Fruit fly (Drosophila melanogaster): ENCODE measurements around the gene CG44153.

Gene CG44153

DNA sequence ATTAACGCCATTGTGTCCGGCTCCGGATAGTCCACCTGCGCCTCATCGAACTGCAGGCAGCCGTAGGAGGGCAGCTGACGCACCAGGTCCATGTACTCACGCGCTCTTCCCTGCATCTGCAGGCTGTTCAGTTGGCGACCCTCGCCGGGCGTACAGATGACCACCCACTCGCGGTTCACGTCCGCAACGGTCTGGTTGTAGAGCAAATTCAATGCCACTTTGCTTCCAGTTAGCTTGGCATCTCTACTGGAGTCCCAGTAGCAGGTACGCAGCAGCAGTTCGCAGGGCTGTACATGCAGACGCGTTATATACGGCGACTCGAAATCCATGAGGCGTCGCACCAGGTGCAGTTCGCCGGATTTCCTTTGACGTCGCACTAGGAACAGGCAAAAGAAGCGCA is 25.9 kb upstream of the CG44153 start:
- no peak for TF ChIP-seq Myc (optimal IDR thresholded peaks at IDR 0.05)
- peak; percentile 87 for TF ChIP-seq ttk (optimal IDR thresholded peaks at IDR 0.05)
- no peak for TF ChIP-seq psq (optimal IDR thresholded peaks at IDR 0.05)
- TF ChIP-seq Sin3A (optimal IDR thresholded peaks at IDR 0.05), result no peak

DNA sequence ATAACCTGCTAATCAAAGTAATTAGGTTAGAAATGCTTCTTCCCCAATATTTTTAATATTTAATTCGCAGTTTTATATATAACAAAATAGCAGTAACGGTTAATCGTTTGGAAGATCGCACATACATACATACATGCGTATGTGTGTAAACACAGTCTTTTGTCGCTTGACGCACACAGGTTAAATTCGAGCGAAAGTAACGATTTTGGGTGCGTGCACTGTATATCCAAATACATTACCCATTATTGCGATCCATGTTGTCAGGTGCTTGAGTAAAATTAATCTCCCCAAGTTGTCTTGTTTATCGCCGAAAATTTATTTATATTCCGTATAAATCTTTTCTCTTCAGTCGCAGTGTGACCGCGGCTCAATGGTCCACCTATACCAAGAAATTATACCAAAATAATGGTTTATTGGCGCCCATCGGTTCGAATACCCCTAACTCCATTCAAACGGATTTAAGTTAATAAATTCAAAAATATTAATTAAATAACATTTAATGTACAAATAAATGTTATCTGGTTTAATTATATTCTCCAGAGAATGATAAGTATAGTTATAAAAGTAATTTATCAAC is 24.0 kb upstream of the CG44153 start, which contains the start of gene CG34159:
Gene CG34159 (minus strand): TSS at position 385 of the 577 bp plus-strand sequence.
- no peak for TF ChIP-seq insv (optimal IDR thresholded peaks at IDR 0.05)
- no peak for TF ChIP-seq psq (optimal IDR thresholded peaks at IDR 0.05)
- no peak for TF ChIP-seq Myc (optimal IDR thresholded peaks at IDR 0.05)
- no peak for TF ChIP-seq h (optimal IDR thresholded peaks at IDR 0.05)
- no peak for TF ChIP-seq ttk (optimal IDR thresholded peaks at IDR 0.05)
- no peak for TF ChIP-seq Sin3A (optimal IDR thresholded peaks at IDR 0.05)

DNA sequence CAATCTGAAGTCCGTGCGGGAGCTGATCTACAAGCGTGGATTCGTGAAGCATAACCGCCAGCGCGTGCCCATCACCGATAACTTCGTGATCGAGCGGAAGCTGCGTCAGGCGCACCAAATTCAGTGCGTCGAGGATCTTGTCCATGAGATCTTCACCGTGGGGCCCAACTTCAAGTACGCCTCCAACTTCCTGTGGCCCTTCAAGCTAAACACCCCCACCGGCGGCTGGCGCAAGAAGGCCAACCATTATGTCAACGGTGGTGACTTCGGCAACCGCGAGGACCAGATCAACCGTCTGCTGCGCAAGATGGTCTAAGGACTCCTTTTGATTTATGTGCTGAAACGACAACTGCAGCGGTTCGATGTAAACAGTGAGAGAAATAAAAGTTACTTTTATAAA is 21.7 kb upstream of the CG44153 start:
- TF ChIP-seq ttk (optimal IDR thresholded peaks at IDR 0.05) (no peak), psq (optimal IDR thresholded peaks at IDR 0.05) (no peak), h (optimal IDR thresholded peaks at IDR 0.05) (no peak), Myc (optimal IDR thresholded peaks at IDR 0.05) (no peak), Sin3A (optimal IDR thresholded peaks at IDR 0.05) (no peak), insv (optimal IDR thresholded peaks at IDR 0.05) (no peak)

DNA sequence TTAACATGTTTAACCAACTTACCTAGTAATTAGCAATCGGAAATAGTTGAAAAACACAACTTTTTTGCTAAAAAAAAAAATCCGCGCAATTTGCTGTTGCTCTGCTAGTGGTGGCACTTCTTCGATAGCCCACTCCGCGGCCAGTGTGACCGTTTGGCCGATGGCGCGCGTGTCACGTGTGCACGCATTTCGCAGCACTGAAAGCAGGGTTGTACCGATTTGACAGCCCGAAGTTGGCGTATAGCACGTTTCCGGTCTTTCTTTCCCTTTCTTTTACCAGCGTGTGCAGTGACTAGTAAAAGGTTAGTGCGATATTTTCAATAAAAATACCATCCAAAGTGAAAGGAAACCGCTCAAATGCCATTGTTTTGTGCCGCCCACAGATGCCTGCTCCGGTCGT is 20.8 kb upstream of the CG44153 start, which contains the start of the genes Ripalpha and RpL7:
Gene Ripalpha (minus strand): TSS at position 128 of the 400 bp plus-strand sequence.
Gene RpL7 (plus strand): TSS at position 158 of the 400 bp plus-strand sequence.
- no peak for TF ChIP-seq Myc (optimal IDR thresholded peaks at IDR 0.05)
- no peak for TF ChIP-seq h (optimal IDR thresholded peaks at IDR 0.05)
- TF ChIP-seq ttk (optimal IDR thresholded peaks at IDR 0.05), result no peak
- TF ChIP-seq psq (optimal IDR thresholded peaks at IDR 0.05), result no peak
- TF ChIP-seq insv (optimal IDR thresholded peaks at IDR 0.05), result no peak
- TF ChIP-seq Sin3A (optimal IDR thresholded peaks at IDR 0.05), result no peak

DNA sequence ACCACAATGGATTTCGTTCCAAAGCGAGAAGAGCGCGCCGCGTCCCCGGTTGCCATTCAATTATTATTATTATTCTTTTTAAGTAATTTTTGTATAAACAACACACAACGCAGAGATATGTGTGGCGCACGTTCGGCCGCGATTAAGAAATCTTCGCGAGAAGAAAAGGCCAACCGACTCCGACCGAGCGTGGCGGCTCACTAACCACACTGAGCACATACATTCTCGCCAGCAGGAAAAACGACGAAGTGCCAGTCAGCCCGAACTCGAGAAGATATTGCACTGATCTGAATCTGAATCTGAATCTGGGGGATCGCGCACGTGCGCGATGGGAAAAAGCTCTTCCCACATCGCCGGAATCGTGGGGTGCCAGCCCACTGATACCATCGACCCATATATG is 18.9 kb upstream of the CG44153 start, which contains the start of gene Sur:
Gene Sur (minus strand): TSS at position 207 of the 400 bp plus-strand sequence.
- no peak for TF ChIP-seq ttk (optimal IDR thresholded peaks at IDR 0.05)
- TF ChIP-seq h (optimal IDR thresholded peaks at IDR 0.05), result no peak
- no peak for TF ChIP-seq Sin3A (optimal IDR thresholded peaks at IDR 0.05)
- no peak for TF ChIP-seq Myc (optimal IDR thresholded peaks at IDR 0.05)
- TF ChIP-seq psq (optimal IDR thresholded peaks at IDR 0.05), result no peak
- no peak for TF ChIP-seq insv (optimal IDR thresholded peaks at IDR 0.05)

DNA sequence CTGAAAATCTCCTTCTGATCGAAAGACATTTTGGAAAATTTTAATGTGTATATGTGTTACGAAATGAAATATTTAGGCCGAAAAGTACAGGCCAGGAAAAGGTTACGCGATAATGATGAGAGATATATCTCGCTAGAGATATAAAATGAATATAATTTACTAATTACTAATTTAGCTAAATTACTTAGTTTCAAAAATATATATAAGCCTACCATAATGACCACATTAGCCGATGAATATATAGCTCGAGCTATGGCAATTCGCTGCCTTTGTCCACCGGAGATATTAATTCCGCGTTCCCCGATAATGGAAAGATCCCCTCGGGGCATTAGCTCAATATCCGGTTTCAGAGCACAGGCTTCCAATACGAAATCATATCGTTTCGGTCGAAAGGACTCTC is 11.3 kb upstream of the CG44153 start, which contains the start of gene Fum4:
Gene Fum4 (minus strand): TSS at position 101 of the 400 bp plus-strand sequence.
- TF ChIP-seq Myc (optimal IDR thresholded peaks at IDR 0.05) (no peak), psq (optimal IDR thresholded peaks at IDR 0.05) (no peak), h (optimal IDR thresholded peaks at IDR 0.05) (no peak), Sin3A (optimal IDR thresholded peaks at IDR 0.05) (no peak), insv (optimal IDR thresholded peaks at IDR 0.05) (no peak), ttk (optimal IDR thresholded peaks at IDR 0.05) (no peak)

DNA sequence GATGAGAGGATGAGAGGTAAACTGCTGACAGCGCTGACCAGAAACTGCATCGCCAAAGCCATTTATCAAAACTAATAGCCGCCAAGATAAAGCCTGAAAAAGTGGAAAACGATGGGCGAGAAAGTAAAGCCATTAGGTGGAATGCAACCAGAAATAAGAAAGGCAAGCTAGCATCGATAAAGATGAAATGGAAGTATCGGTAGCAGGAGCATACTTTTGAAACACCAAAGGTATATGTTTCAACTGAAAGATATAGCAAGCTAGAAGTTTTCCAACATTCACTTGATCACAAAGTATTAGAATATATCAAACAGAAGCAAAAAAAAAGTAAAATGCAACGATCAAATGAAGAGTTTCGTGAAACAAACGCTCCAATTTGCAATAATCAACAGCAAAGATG is 7.7 kb downstream of the CG44153 start, which contains the start of gene CG13137:
Gene CG13137 (plus strand): TSS at position 301 of the 400 bp plus-strand sequence.
- no peak for TF ChIP-seq Sin3A (optimal IDR thresholded peaks at IDR 0.05)
- TF ChIP-seq Myc (optimal IDR thresholded peaks at IDR 0.05), result no peak
- no peak for TF ChIP-seq ttk (optimal IDR thresholded peaks at IDR 0.05)
- TF ChIP-seq h (optimal IDR thresholded peaks at IDR 0.05), result no peak
- TF ChIP-seq insv (optimal IDR thresholded peaks at IDR 0.05), result no peak
- TF ChIP-seq psq (optimal IDR thresholded peaks at IDR 0.05), result no peak

DNA sequence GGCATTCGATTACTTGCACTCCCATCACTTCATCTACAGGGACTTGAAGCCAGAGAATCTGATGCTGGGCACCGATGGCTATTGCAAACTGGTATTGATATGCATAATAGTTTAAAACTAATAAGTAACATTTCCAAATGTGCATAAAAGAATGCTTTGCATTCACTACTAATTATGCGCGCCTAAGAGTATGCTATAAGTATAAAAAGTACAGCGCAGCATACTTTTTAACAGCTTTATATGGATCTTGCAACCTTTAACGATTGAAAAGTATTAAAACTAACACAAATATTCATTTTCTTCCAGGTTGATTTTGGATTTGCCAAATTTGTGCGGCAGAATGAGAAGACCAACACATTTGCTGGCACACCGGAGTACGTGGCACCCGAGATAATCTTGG is 25.7 kb downstream of the CG44153 start:
- TF ChIP-seq Myc (optimal IDR thresholded peaks at IDR 0.05) (no peak), Sin3A (optimal IDR thresholded peaks at IDR 0.05) (no peak), psq (optimal IDR thresholded peaks at IDR 0.05) (no peak), h (optimal IDR thresholded peaks at IDR 0.05) (no peak), insv (optimal IDR thresholded peaks at IDR 0.05) (no peak), ttk (optimal IDR thresholded peaks at IDR 0.05) (no peak)

DNA sequence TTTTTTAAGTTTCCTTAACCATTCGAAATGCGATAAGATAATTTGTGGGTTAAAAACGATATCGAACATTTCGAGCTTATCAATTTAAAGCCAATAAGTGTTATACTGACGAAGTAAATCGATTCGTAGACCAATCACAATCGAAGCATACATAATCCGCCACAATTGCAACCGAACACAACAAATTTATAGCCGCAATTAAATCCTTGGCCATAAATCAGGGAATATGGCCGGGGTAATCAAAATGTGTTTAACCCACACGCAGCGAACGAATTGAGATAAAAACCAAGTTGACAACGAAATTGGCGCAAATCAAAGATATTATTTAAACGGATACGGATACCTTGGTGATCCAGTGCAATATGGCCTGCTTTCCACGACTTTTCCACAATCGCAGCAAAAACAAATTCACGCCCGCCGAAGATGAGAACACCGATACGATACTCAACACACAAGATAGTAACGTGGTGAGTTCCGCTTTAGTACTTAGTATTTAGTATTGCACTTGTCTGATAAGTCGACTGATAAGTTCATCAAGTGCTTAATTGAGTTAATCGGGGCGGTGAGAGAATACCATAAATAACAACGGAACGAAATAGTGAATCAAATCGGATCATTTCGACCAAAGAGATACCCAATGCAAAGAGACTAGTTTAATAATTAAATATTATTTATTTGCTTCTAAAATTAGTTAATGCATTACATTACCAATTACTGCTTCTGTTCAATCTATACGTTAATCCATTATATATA is 33.2 kb downstream of the CG44153 start:
- TF ChIP-seq Myc (optimal IDR thresholded peaks at IDR 0.05) (no peak), psq (optimal IDR thresholded peaks at IDR 0.05) (no peak), ttk (optimal IDR thresholded peaks at IDR 0.05) (no peak), Sin3A (optimal IDR thresholded peaks at IDR 0.05) (no peak), h (optimal IDR thresholded peaks at IDR 0.05) (no peak), insv (optimal IDR thresholded peaks at IDR 0.05) (no peak)

DNA sequence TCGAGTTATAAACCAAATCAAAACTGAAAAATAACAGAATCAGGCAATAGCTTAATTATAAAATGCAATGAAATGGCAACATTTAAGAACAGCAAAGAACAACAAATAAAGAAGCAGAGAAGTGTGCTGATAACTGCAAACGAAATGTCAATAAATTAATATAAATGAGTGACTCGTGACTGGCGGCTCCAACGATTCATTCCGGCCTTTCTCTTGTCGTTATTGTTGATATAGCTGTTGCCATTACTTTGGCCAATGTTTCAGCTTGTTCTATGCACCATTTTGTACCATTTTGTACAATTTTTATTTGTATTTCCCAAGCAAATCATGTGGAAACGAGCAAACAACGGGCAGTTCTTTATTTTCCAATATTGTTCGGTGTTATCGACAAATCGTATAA is 34.5 kb downstream of the CG44153 start:
- TF ChIP-seq h (optimal IDR thresholded peaks at IDR 0.05), result no peak
- TF ChIP-seq ttk (optimal IDR thresholded peaks at IDR 0.05), result no peak
- TF ChIP-seq insv (optimal IDR thresholded peaks at IDR 0.05), result no peak
- TF ChIP-seq Sin3A (optimal IDR thresholded peaks at IDR 0.05), result no peak
- TF ChIP-seq Myc (optimal IDR thresholded peaks at IDR 0.05), result no peak
- no peak for TF ChIP-seq psq (optimal IDR thresholded peaks at IDR 0.05)

DNA sequence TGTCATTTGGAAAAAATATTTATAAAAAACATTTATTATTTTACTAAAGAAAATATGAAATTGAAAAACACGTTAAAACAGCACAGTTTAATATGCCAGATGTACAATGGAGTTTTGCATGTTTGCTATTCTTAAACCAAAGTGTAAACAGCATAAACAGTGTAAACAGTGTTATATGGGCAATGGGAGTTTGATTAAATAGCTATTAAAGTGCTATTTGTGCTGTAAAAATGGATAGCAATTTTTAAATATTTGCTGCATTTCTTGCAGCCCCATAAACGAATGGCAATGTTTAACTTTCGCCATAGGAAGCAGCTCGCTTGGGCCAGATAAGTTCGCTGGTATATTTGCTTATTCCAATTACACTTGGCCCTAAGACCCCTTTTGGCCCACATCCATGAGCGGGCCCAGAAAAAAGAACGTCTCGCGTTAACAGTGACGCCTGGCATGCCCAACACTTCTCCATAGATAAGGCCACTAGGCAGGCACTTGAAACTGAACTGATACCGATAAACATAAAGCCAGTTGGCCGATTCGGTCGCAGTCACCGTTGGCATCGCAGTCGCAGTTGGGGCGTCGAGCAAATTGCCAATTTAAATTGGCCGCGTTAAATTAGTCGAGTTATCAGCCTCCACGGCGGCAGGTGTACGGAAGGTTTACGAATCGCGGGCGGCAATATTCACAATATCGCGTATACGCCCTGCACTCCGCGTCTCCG is 35.7 kb downstream of the CG44153 start, which contains the start of gene CG4839:
Gene CG4839 (plus strand): TSS at position 541 of the 718 bp plus-strand sequence.
- no peak for TF ChIP-seq psq (optimal IDR thresholded peaks at IDR 0.05)
- no peak for TF ChIP-seq Myc (optimal IDR thresholded peaks at IDR 0.05)
- TF ChIP-seq h (optimal IDR thresholded peaks at IDR 0.05), result no peak
- no peak for TF ChIP-seq ttk (optimal IDR thresholded peaks at IDR 0.05)
- TF ChIP-seq Sin3A (optimal IDR thresholded peaks at IDR 0.05), result no peak
- no peak for TF ChIP-seq insv (optimal IDR thresholded peaks at IDR 0.05)
